Worm (Caenorhabditis elegans) whole organism, L4 larva: ENCODE results near the gene nhr-66.
A peak's percentile ranks its signal among the peaks of the same experiment; 100 is the strongest.

Experiments used
- F10B5.3 ChIP-seq: sonication (generic microtip); optimal IDR thresholded peaks from 2 replicates; lab custom pipeline; 2016; ENCODE audit warnings: mild to moderate bottlenecking, missing genetic modification characterization, missing compliant biosample characterization
- T20F7.1 ChIP-seq: fragments of 200-800 bp; sonication (Bioruptor generic); optimal IDR thresholded peaks from 2 replicates; lab custom pipeline; 2018; ENCODE audit warnings: mild to moderate bottlenecking, missing genetic modification characterization, missing compliant biosample characterization
- Y5F2A.4 ChIP-seq: fragments of 200-800 bp; sonication (Bioruptor generic); optimal IDR thresholded peaks from 2 replicates; lab custom pipeline; 2018; ENCODE audit warnings: mild to moderate bottlenecking, missing genetic modification characterization, missing compliant biosample characterization
- Y75B8A.6 ChIP-seq: fragments of 200-800 bp; sonication (Bioruptor generic); IDR thresholded peaks from 2 replicates; pipeline ENCODE4 v1.3.6; 2022; ENCODE audit warnings: missing genetic modification reagents, missing genetic modification characterization, missing compliant biosample characterization
- aha-1 ChIP-seq: fragments of 150-350 bp; peaks from one replicate; lab custom pipeline; 2014; ENCODE audit warnings: missing biosample characterization, missing genetic modification characterization
- ama-1 ChIP-seq: fragments of 150-350 bp; optimal IDR thresholded peaks from 2 replicates; lab custom pipeline; 2014; ENCODE audit warnings: inconsistent platforms, mixed read lengths
- arid-1 ChIP-seq: fragments of 200-800 bp; sonication (Bioruptor generic); conservative IDR thresholded peaks from 2 replicates; pipeline ENCODE4 v1.3.6; 2022; ENCODE audit warnings: missing genetic modification reagents, missing genetic modification characterization, missing compliant biosample characterization
- attf-4 ChIP-seq: sonication (generic microtip); optimal IDR thresholded peaks from 3 replicates; lab custom pipeline; 2017; ENCODE audit warnings: missing biosample characterization, missing genetic modification characterization
- ceh-28 ChIP-seq: fragments of 150-350 bp; optimal IDR thresholded peaks from 2 replicates; lab custom pipeline; 2014; ENCODE audit warnings: missing biosample characterization, missing genetic modification reagents, missing genetic modification characterization
- ceh-32 ChIP-seq: sonication (generic microtip); optimal IDR thresholded peaks from 2 replicates; lab custom pipeline; 2016; ENCODE audit warnings: mild to moderate bottlenecking, missing genetic modification characterization, missing compliant biosample characterization; ENCODE audit not compliant: poor library complexity
- ceh-82 ChIP-seq: sonication (generic microtip); optimal IDR thresholded peaks from 2 replicates; lab custom pipeline; 2017; ENCODE audit warnings: missing biosample characterization, missing genetic modification characterization
- cey-2 ChIP-seq: sonication (generic microtip); optimal IDR thresholded peaks from 3 replicates; lab custom pipeline; 2017; ENCODE audit warnings: missing genetic modification characterization, mild to moderate bottlenecking, missing compliant biosample characterization, antibody characterized with exemption, borderline replicate concordance; ENCODE audit not compliant: insufficient read depth
- ctbp-1 ChIP-seq: fragments of 200-800 bp; sonication (Bioruptor generic); IDR thresholded peaks from 2 replicates; pipeline ENCODE4 v1.3.6; 2022; ENCODE audit warnings: missing genetic modification reagents, missing genetic modification characterization, missing compliant biosample characterization
- daf-12 ChIP-seq: fragments of 150-350 bp; optimal IDR thresholded peaks from 2 replicates; lab custom pipeline; 2014; ENCODE audit warnings: missing biosample characterization, missing genetic modification reagents, missing genetic modification characterization
- dmd-6 ChIP-seq: fragments of 200-800 bp; sonication (Bioruptor generic); IDR thresholded peaks from 2 replicates; pipeline ENCODE4 v1.3.6; 2022; ENCODE audit warnings: missing genetic modification reagents, missing genetic modification characterization, missing compliant biosample characterization
- dmd-8 ChIP-seq: fragments of 200-800 bp; sonication (Bioruptor generic); IDR thresholded peaks from 2 replicates; pipeline ENCODE4 v1.3.6; 2022; ENCODE audit warnings: missing genetic modification characterization, missing compliant biosample characterization
- hlh-11 ChIP-seq: fragments of 200-800 bp; sonication (Bioruptor generic); optimal IDR thresholded peaks from 2 replicates; lab custom pipeline; 2018; ENCODE audit warnings: mild to moderate bottlenecking, missing genetic modification characterization, missing compliant biosample characterization
- hlh-30 ChIP-seq: sonication (generic microtip); optimal IDR thresholded peaks from 2 replicates; lab custom pipeline; 2017; ENCODE audit warnings: antibody characterized with exemption, mild to moderate bottlenecking, missing genetic modification characterization, missing compliant biosample characterization; ENCODE audit not compliant: insufficient read depth
- lin-13 ChIP-seq: fragments of 150-350 bp; optimal IDR thresholded peaks from 2 replicates; lab custom pipeline; 2014; ENCODE audit warnings: missing biosample characterization, missing genetic modification reagents, missing genetic modification characterization
- lin-38 ChIP-seq: fragments of 200-800 bp; sonication (Bioruptor generic); IDR thresholded peaks from 2 replicates; pipeline ENCODE4 v1.3.6; 2022; ENCODE audit warnings: missing genetic modification reagents, missing genetic modification characterization, missing compliant biosample characterization
- lir-3 ChIP-seq: sonication (generic microtip); optimal IDR thresholded peaks from 2 replicates; lab custom pipeline; 2016; ENCODE audit warnings: mild to moderate bottlenecking, missing genetic modification characterization, missing compliant biosample characterization
- mdl-1 ChIP-seq, 2 experiments: fragments of 150-350 bp in 1 of 2; sonication (generic microtip) in 1 of 2; optimal IDR thresholded peaks; 2 replicates each; lab custom pipeline; 2014 to 2017; ENCODE audit warnings: missing biosample characterization in 2 of 2, missing genetic modification characterization in 2 of 2
- mxl-2 ChIP-seq: fragments of 200-800 bp; sonication (Bioruptor generic); conservative IDR thresholded peaks from 2 replicates; pipeline ENCODE4 v1.3.6; 2022; ENCODE audit warnings: missing genetic modification reagents, missing genetic modification characterization, missing compliant biosample characterization
- mxl-3 ChIP-seq: fragments of 200-800 bp; sonication (Bioruptor generic); optimal IDR thresholded peaks from 2 replicates; lab custom pipeline; 2018; ENCODE audit warnings: mild to moderate bottlenecking, missing genetic modification characterization, missing compliant biosample characterization
- nhr-102 ChIP-seq: sonication (generic microtip); optimal IDR thresholded peaks from 2 replicates; lab custom pipeline; 2016; ENCODE audit warnings: mild to moderate bottlenecking, missing genetic modification characterization, moderate library complexity, missing compliant biosample characterization
- nhr-28 ChIP-seq: fragments of 150-350 bp; optimal IDR thresholded peaks from 2 replicates; lab custom pipeline; 2014; ENCODE audit warnings: missing biosample characterization, missing genetic modification characterization
- nhr-48 ChIP-seq: sonication (generic microtip); optimal IDR thresholded peaks from 2 replicates; lab custom pipeline; 2016; ENCODE audit warnings: mild to moderate bottlenecking, missing genetic modification characterization, missing compliant biosample characterization
- nhr-77 ChIP-seq: fragments of 150-350 bp; optimal IDR thresholded peaks from 2 replicates; lab custom pipeline; 2014; ENCODE audit warnings: missing biosample characterization, missing genetic modification characterization
- pha-4 ChIP-seq, 2 experiments: fragments of 150-350 bp in 1 of 2; fragments of 200-800 bp in 1 of 2; sonication (Bioruptor generic) in 1 of 2; IDR thresholded peaks in 1 of 2; optimal IDR thresholded peaks in 1 of 2; 2 replicates each; pipeline versions ENCODE4 v1.3.6 to Lab custom; 2014 to 2022; ENCODE audit warnings: missing genetic modification characterization in 2 of 2, missing genetic modification reagents in 2 of 2, missing biosample characterization in 1 of 2, missing compliant biosample characterization in 1 of 2
- set-16 ChIP-seq: fragments of 200-800 bp; sonication (Bioruptor generic); IDR thresholded peaks from 2 replicates; pipeline ENCODE4 v1.3.6; 2022; ENCODE audit warnings: missing genetic modification reagents, missing genetic modification characterization, missing compliant biosample characterization
- snpc-1.2 ChIP-seq: fragments of 200-800 bp; sonication (Bioruptor generic); IDR thresholded peaks from 2 replicates; pipeline ENCODE4 v1.3.6; 2022; ENCODE audit warnings: missing genetic modification reagents, missing genetic modification characterization, missing compliant biosample characterization
- unc-62 ChIP-seq, 3 experiments: fragments of 150-350 bp in 1 of 3; sonication (generic microtip); optimal IDR thresholded peaks in 2 of 3; peaks in 1 of 3; 1 replicate in 1 of 3; 2 replicates in 2 of 3; lab custom pipeline; 2014 to 2017; ENCODE audit warnings: missing biosample characterization in 3 of 3, missing genetic modification characterization in 3 of 3, missing genetic modification reagents in 3 of 3, missing genotype in 1 of 3
- zfp-3 ChIP-seq: fragments of 200-800 bp; sonication (Bioruptor generic); conservative IDR thresholded peaks from 2 replicates; pipeline ENCODE4 v1.3.6; 2022; ENCODE audit warnings: missing genetic modification reagents, missing genetic modification characterization, missing compliant biosample characterization
- ztf-7 ChIP-seq: fragments of 150-350 bp; optimal IDR thresholded peaks from 2 replicates; lab custom pipeline; 2014; ENCODE audit warnings: missing biosample characterization, missing genetic modification characterization

nhr-66 gene

DNA sequence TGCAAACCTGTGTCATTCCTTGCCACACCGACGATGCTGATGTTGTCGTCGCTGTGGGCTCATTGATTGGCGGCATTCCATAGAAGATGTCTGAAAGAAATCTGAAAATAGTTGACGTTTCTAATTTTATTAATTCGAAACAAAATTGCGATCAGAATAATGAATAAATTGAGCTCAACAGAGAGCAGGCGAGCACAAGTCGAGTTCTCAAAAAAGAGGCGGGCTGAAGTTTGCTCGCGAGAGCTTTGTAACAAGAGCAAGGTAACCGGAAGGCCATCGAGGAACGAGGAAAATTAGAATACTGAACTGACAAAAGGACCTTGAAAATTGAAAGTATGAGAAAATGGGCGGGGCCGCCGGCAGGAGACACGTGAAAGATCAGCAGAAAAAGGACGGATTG lies at the start of gene nhr-66:
Gene nhr-66 (minus strand): TSS at position 101 of the 400 bp plus-strand sequence.
- no peak for TF ChIP-seq F10B5.3 (tag; lab: Kevin White, UChicago)
- TF ChIP-seq ceh-28 (tag; lab: Kevin White, UChicago), result no peak
- no peak for TF ChIP-seq attf-4
- TF ChIP-seq lir-3, result no peak
- no peak for TF ChIP-seq ztf-7
- TF ChIP-seq ceh-32, result no peak

- TF ChIP-seq hlh-30 (tag; lab: Kevin White, UChicago), result no peak
- TF ChIP-seq unc-62 (GFP tag; optimal IDR thresholded peaks at IDR 0.05 in 1 of 2; lab: Kevin White, UChicago), result peak in 1 of 2 experiments; percentile 80
- TF ChIP-seq unc-62 (tag; optimal IDR thresholded peaks at IDR 0.05; lab: Kevin White, UChicago), result no peak
- TF ChIP-seq, all 104 proteins: peak for 1
Observed at ce11 chrIV:8283214-8283613, 46.8 kb upstream of the nhr-66 start.

- TF ChIP-seq mxl-2, result no peak
- no peak for TF ChIP-seq attf-4
- no peak for TF ChIP-seq mdl-1 (tag; optimal IDR thresholded peaks at IDR 0.05; lab: Kevin White, UChicago)
- TF ChIP-seq cey-2 (tag; lab: Kevin White, UChicago), result no peak
- no peak for TF ChIP-seq ztf-7
- TF ChIP-seq hlh-11 (tag; lab: Kevin White, UChicago), result no peak
Observed at ce11 chrIV:8276609-8277008, 40.2 kb upstream of the nhr-66 start, which contains the start of gene K07H8.12. TSS of gene K07H8.12 (minus strand) at chrIV:8276709.

DNA sequence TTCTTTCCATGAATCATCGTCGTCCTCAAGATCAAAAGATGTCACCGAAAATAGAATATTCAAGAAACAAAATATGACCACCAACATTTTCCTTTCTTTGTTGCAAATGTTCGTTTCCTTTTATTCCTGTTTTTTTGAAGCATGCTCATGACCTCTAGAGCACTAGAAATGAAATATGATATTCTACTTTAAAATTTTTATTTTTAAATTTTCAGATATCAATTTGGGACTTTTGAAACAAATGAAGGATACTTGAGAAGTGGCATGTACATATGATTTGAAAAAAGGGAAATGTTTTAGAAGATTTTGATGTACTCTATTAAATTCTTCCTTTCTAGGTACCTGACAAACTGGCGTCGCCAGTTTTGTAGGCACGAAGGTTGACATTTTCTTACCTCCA lies 38.8 kb upstream of the nhr-66 start, which contains the start of gene K07H8.11:
Gene K07H8.11 (minus strand): TSS at position 101 of the 400 bp plus-strand sequence.
- no peak for TF ChIP-seq ceh-82 (tag; lab: Kevin White, UChicago)

DNA sequence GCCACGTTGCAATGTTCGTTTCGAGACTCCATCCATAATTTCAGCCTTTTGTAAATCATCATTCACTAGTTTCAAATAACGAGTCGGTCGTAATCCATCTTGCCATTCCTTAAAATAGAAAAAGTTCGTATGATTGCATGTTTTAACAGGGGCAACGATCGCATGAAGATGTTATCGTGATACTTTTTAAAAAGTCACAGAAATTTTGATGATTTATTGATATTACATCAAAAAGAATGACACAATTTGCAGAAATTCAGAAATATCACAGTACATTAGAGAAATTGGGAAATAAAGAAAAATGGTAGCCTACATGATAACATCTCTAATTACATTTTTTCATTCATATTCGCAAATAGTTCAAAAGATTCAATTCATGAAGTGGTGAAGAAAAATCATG lies 36.9 kb upstream of the nhr-66 start:
- no peak for TF ChIP-seq nhr-102 (tag; lab: Kevin White, UChicago)
- TF ChIP-seq nhr-28, result peak; percentile 49
- peak in 1 of 2 experiments; percentile 88 for TF ChIP-seq unc-62 (GFP tag; optimal IDR thresholded peaks at IDR 0.05 in 1 of 2; lab: Kevin White, UChicago)
- no peak for TF ChIP-seq unc-62 (tag; optimal IDR thresholded peaks at IDR 0.05; lab: Kevin White, UChicago)

ce11 chrIV:8268024-8268423 lies 31.6 kb upstream of the nhr-66 start, which contains the start of the genes K07H8.5 and K07H8.8:
TSS of gene K07H8.5 (plus strand) at chrIV:8268324.
TSS of gene K07H8.8 (minus strand) at chrIV:8268412.
- no peak for TF ChIP-seq arid-1 (GFP tag; lab: Robert Waterston, UW)
- no peak for TF ChIP-seq ceh-82 (tag; lab: Kevin White, UChicago)

- TF ChIP-seq nhr-48 (tag; lab: Kevin White, UChicago) (peak; percentile 34), aha-1 (tag; lab: Kevin White, UChicago) (peak; percentile 68), Y5F2A.4 (GFP tag; lab: Kevin White, UChicago) (peak; percentile 12), arid-1 (GFP tag; lab: Robert Waterston, UW) (0 out of 2 replicates have a peak, but pooled peaks have one; percentile 25), ama-1 (lab: Kevin White, UChicago) (no peak), ctbp-1 (GFP tag; lab: Robert Waterston, UW) (no peak), pha-4 (GFP tag; IDR thresholded peaks at IDR 0.05; lab: Robert Waterston, UW) (peak; percentile 16; the same call in 1 of the 2 replicates), pha-4 (tag; optimal IDR thresholded peaks at IDR 0.05; lab: Kevin White, UChicago) (no peak), Y75B8A.6 (GFP tag; lab: Robert Waterston, UW) (peak; percentile 15; the same call in 1 of the 2 replicates), lin-38 (GFP tag; lab: Robert Waterston, UW) (peak; percentile 43; the same call in 1 of the 2 replicates), lin-13 (GFP tag; lab: Kevin White, UChicago) (no peak), daf-12 (tag; lab: Kevin White, UChicago) (no peak), lir-3 (no peak), dmd-8 (GFP tag; lab: Robert Waterston, UW) (peak; percentile 68; the same call in 1 of the 2 replicates), attf-4 (no peak), dmd-6 (GFP tag; lab: Robert Waterston, UW) (peak; percentile 50), zfp-3 (GFP tag; lab: Robert Waterston, UW) (peak; percentile 93), set-16 (GFP tag; lab: Robert Waterston, UW) (peak; percentile 84), snpc-1.2 (GFP tag; lab: Robert Waterston, UW) (0 out of 2 replicates have a peak, but pooled peaks have one; percentile 12), mxl-2 (0 out of 2 replicates have a peak, but pooled peaks have one; percentile 12), mxl-3 (peak; percentile 14), nhr-77 (no peak), T20F7.1 (GFP tag; lab: Kevin White, UChicago) (peak; percentile 43)
Observed at ce11 chrIV:8266024-8266949, 29.9 kb upstream of the nhr-66 start.
